Worm (Caenorhabditis elegans) whole organism, L1 larva: ENCODE measurements around the gene copb-2.

Experiments
- C04F5.9 ChIP-seq: sonication (generic microtip); optimal IDR thresholded peaks from 2 replicates; lab custom pipeline; 2016; ENCODE audit warnings: missing genetic modification characterization, missing compliant biosample characterization
- C16A3.4 ChIP-seq: fragments of 150-350 bp; optimal IDR thresholded peaks from 2 replicates; lab custom pipeline; 2014; ENCODE audit warnings: missing biosample characterization, missing genetic modification characterization
- C34B4.2 ChIP-seq: sonication (generic microtip); optimal IDR thresholded peaks from 2 replicates; lab custom pipeline; 2017; ENCODE audit warnings: mild to moderate bottlenecking, missing genetic modification characterization, missing compliant biosample characterization
- alr-1 ChIP-seq: fragments of 200-800 bp; sonication (Bioruptor generic); optimal IDR thresholded peaks from 2 replicates; lab custom pipeline; 2018; ENCODE audit warnings: borderline replicate concordance, mild to moderate bottlenecking, missing genetic modification characterization, missing compliant biosample characterization
- aly-2 ChIP-seq: fragments of 150-350 bp; optimal IDR thresholded peaks from 2 replicates; lab custom pipeline; 2014; ENCODE audit warnings: missing biosample characterization, missing genetic modification characterization
- ama-1 ChIP-seq: fragments of 150-350 bp; optimal IDR thresholded peaks from 2 replicates; lab custom pipeline; 2014
- ceh-63 ChIP-seq: fragments of 200-800 bp; sonication (Bioruptor generic); optimal IDR thresholded peaks from 2 replicates; lab custom pipeline; 2018; ENCODE audit warnings: mild to moderate bottlenecking, missing genetic modification characterization, missing compliant biosample characterization
- ceh-8 ChIP-seq: fragments of 200-800 bp; sonication (Bioruptor generic); optimal IDR thresholded peaks from 2 replicates; lab custom pipeline; 2018; ENCODE audit warnings: mild to moderate bottlenecking, missing genetic modification characterization, moderate library complexity, missing compliant biosample characterization
- ceh-82 ChIP-seq, 3 experiments: fragments of 150-350 bp in 1 of 3; sonication (generic microtip) in 2 of 3; optimal IDR thresholded peaks; 2 replicates each; lab custom pipeline; 2014 to 2017; ENCODE audit warnings: missing biosample characterization in 3 of 3, missing genetic modification characterization in 3 of 3
- ceh-88 ChIP-seq: fragments of 200-800 bp; sonication (Bioruptor generic); IDR thresholded peaks from 2 replicates; pipeline ENCODE4 v1.3.6; 2022; ENCODE audit warnings: missing genetic modification characterization, missing compliant biosample characterization
- dsc-1 ChIP-seq: sonication (generic microtip); optimal IDR thresholded peaks from 2 replicates; lab custom pipeline; 2016; ENCODE audit warnings: mild to moderate bottlenecking, missing genetic modification characterization, missing compliant biosample characterization
- efl-1 ChIP-seq, 4 experiments: fragments of 150-350 bp; optimal IDR thresholded peaks in 3 of 4; peaks in 1 of 4; 1 replicate in 1 of 4; 2 replicates in 3 of 4; lab custom pipeline; 2014; ENCODE audit warnings: missing biosample characterization in 2 of 4, missing genetic modification characterization in 2 of 4, missing genetic modification reagents in 2 of 4
- efl-3 ChIP-seq: fragments of 200-800 bp; sonication (Bioruptor generic); optimal IDR thresholded peaks from 2 replicates; lab custom pipeline; 2018; ENCODE audit warnings: mild to moderate bottlenecking, missing genetic modification characterization, missing compliant biosample characterization
- egl-13 ChIP-seq: sonication (generic microtip); optimal IDR thresholded peaks from 2 replicates; lab custom pipeline; 2016; ENCODE audit warnings: missing genotype, missing genetic modification reagents, missing genetic modification characterization, missing compliant biosample characterization
- egl-27 ChIP-seq, 2 experiments: fragments of 150-350 bp in 1 of 2; sonication (generic microtip); optimal IDR thresholded peaks; 3 replicates each; lab custom pipeline; 2017 to 2018; ENCODE audit warnings: missing biosample characterization in 2 of 2, missing genetic modification characterization in 2 of 2, missing genetic modification reagents in 2 of 2
- elt-2 ChIP-seq: sonication (generic microtip); optimal IDR thresholded peaks from 2 replicates; lab custom pipeline; 2016; ENCODE audit warnings: missing genetic modification characterization, mild to moderate bottlenecking, inconsistent platforms, missing compliant biosample characterization, missing genetic modification reagents
- ets-5 ChIP-seq: fragments of 200-800 bp; sonication (Bioruptor generic); IDR thresholded peaks from 2 replicates; pipeline ENCODE4 v1.3.6; 2022; ENCODE audit warnings: missing genetic modification characterization, missing compliant biosample characterization
- fkh-10 ChIP-seq: sonication (generic microtip); optimal IDR thresholded peaks from 2 replicates; lab custom pipeline; 2017; ENCODE audit warnings: missing biosample characterization, missing genetic modification reagents, missing genetic modification characterization
- fkh-4 ChIP-seq: sonication (generic microtip); optimal IDR thresholded peaks from 2 replicates; lab custom pipeline; 2016; ENCODE audit warnings: missing compliant biosample characterization, missing genetic modification characterization, borderline replicate concordance
- fkh-8 ChIP-seq: sonication (generic microtip); optimal IDR thresholded peaks from 2 replicates; lab custom pipeline; 2016; ENCODE audit warnings: mild to moderate bottlenecking, missing genetic modification characterization, missing compliant biosample characterization
- grh-1 ChIP-seq: fragments of 200-800 bp; sonication (Bioruptor generic); IDR thresholded peaks from 2 replicates; pipeline ENCODE4 v1.3.6; 2022; ENCODE audit warnings: missing genetic modification reagents, missing genetic modification characterization, missing compliant biosample characterization
- hlh-4 ChIP-seq: sonication (generic microtip); optimal IDR thresholded peaks from 2 replicates; lab custom pipeline; 2016; ENCODE audit warnings: mild to moderate bottlenecking, missing genetic modification characterization, missing compliant biosample characterization
- irx-1 ChIP-seq: sonication (generic microtip); optimal IDR thresholded peaks from 2 replicates; lab custom pipeline; 2016; ENCODE audit warnings: missing genetic modification characterization, missing compliant biosample characterization
- isw-1 ChIP-seq: fragments of 200-800 bp; sonication (Bioruptor generic); IDR thresholded peaks from 2 replicates; pipeline ENCODE4 v1.3.6; 2022; ENCODE audit warnings: missing genetic modification characterization, missing compliant biosample characterization
- lin-14 ChIP-seq: fragments of 200-800 bp; sonication (Bioruptor generic); optimal IDR thresholded peaks from 2 replicates; lab custom pipeline; 2018; ENCODE audit warnings: mild to moderate bottlenecking, missing genetic modification characterization, moderate library complexity, missing compliant biosample characterization
- lin-15B ChIP-seq: fragments of 150-350 bp; sonication (generic microtip); optimal IDR thresholded peaks from 3 replicates; lab custom pipeline; 2014; ENCODE audit warnings: missing biosample characterization, missing genetic modification characterization
- lir-3 ChIP-seq: sonication (generic microtip); optimal IDR thresholded peaks from 2 replicates; lab custom pipeline; 2016; ENCODE audit warnings: mild to moderate bottlenecking, missing genetic modification characterization, moderate library complexity, missing compliant biosample characterization; ENCODE audit not compliant: poor library complexity
- lsy-2 ChIP-seq, 2 experiments: fragments of 150-350 bp; optimal IDR thresholded peaks; 2 replicates each; lab custom pipeline; 2014; ENCODE audit warnings: missing biosample characterization in 2 of 2, missing genetic modification characterization in 2 of 2
- mdl-1 ChIP-seq, 2 experiments: fragments of 150-350 bp; optimal IDR thresholded peaks; 2 replicates each; lab custom pipeline; 2014 to 2017; ENCODE audit warnings: missing biosample characterization in 2 of 2, missing genetic modification characterization in 2 of 2, inconsistent platforms in 1 of 2
- mef-2 ChIP-seq: fragments of 150-350 bp; optimal IDR thresholded peaks from 2 replicates; lab custom pipeline; 2014; ENCODE audit warnings: missing biosample characterization, missing genetic modification characterization
- mep-1 ChIP-seq: fragments of 150-350 bp; optimal IDR thresholded peaks from 2 replicates; lab custom pipeline; 2014; ENCODE audit warnings: missing biosample characterization, missing genetic modification characterization
- nhr-12 ChIP-seq: sonication (generic microtip); optimal IDR thresholded peaks from 2 replicates; lab custom pipeline; 2017; ENCODE audit warnings: missing biosample characterization, missing genetic modification characterization
- nhr-237 ChIP-seq: fragments of 150-350 bp; optimal IDR thresholded peaks from 2 replicates; lab custom pipeline; 2014; ENCODE audit warnings: missing biosample characterization, missing genetic modification characterization
- nhr-28 ChIP-seq: fragments of 150-350 bp; optimal IDR thresholded peaks from 2 replicates; lab custom pipeline; 2014; ENCODE audit warnings: missing biosample characterization, missing genetic modification characterization
- nhr-47 ChIP-seq: sonication (generic microtip); optimal IDR thresholded peaks from 2 replicates; lab custom pipeline; 2016; ENCODE audit warnings: mild to moderate bottlenecking, missing genetic modification characterization, moderate library complexity, missing compliant biosample characterization
- nhr-76 ChIP-seq: sonication (generic microtip); optimal IDR thresholded peaks from 2 replicates; lab custom pipeline; 2017; ENCODE audit warnings: missing biosample characterization, missing genetic modification characterization
- nhr-90 ChIP-seq: sonication (generic microtip); optimal IDR thresholded peaks from 2 replicates; lab custom pipeline; 2016; ENCODE audit warnings: mild to moderate bottlenecking, missing genetic modification characterization, missing compliant biosample characterization; ENCODE audit not compliant: poor library complexity
- pag-3 ChIP-seq: sonication (generic microtip); optimal IDR thresholded peaks from 2 replicates; lab custom pipeline; 2017; ENCODE audit warnings: missing genetic modification characterization, mild to moderate bottlenecking, missing compliant biosample characterization, antibody characterized with exemption, borderline replicate concordance; ENCODE audit not compliant: insufficient read depth
- pax-3 ChIP-seq: fragments of 200-800 bp; sonication (Bioruptor generic); optimal IDR thresholded peaks from 2 replicates; lab custom pipeline; 2018; ENCODE audit warnings: mild to moderate bottlenecking, missing genetic modification characterization, moderate library complexity, missing compliant biosample characterization
- pqm-1 ChIP-seq: sonication (generic microtip); optimal IDR thresholded peaks from 3 replicates; lab custom pipeline; 2017; ENCODE audit warnings: missing biosample characterization, missing genetic modification characterization
- snpc-4 ChIP-seq: fragments of 150-350 bp; optimal IDR thresholded peaks from 2 replicates; lab custom pipeline; 2014; ENCODE audit warnings: missing biosample characterization, missing genetic modification characterization
- snu-23 ChIP-seq: sonication (generic microtip); optimal IDR thresholded peaks from 2 replicates; lab custom pipeline; 2016; ENCODE audit warnings: missing genetic modification characterization, missing compliant biosample characterization
- sox-4 ChIP-seq: sonication (generic microtip); optimal IDR thresholded peaks from 2 replicates; lab custom pipeline; 2016; ENCODE audit warnings: missing genetic modification characterization, missing compliant biosample characterization
- sup-37 ChIP-seq: fragments of 200-800 bp; sonication (Bioruptor generic); optimal IDR thresholded peaks from 2 replicates; lab custom pipeline; 2018; ENCODE audit warnings: mild to moderate bottlenecking, missing genetic modification characterization, missing compliant biosample characterization
- swsn-7 ChIP-seq: sonication (generic microtip); optimal IDR thresholded peaks from 2 replicates; lab custom pipeline; 2016; ENCODE audit warnings: missing genetic modification characterization, missing compliant biosample characterization
- unc-130 ChIP-seq: fragments of 150-350 bp; optimal IDR thresholded peaks from 2 replicates; lab custom pipeline; 2017; ENCODE audit warnings: missing biosample characterization, missing genetic modification characterization, inconsistent platforms
- unc-30 ChIP-seq: sonication (generic microtip); optimal IDR thresholded peaks from 2 replicates; lab custom pipeline; 2017; ENCODE audit warnings: missing biosample characterization, missing genetic modification characterization
- unc-62 ChIP-seq: fragments of 150-350 bp; optimal IDR thresholded peaks from 2 replicates; lab custom pipeline; 2014; ENCODE audit warnings: missing biosample characterization, missing genetic modification reagents, missing genetic modification characterization
- unc-86 ChIP-seq: sonication (generic microtip); optimal IDR thresholded peaks from 2 replicates; lab custom pipeline; 2016; ENCODE audit warnings: missing genetic modification characterization, missing compliant biosample characterization
- zip-4 ChIP-seq: fragments of 200-800 bp; sonication (Bioruptor generic); optimal IDR thresholded peaks from 2 replicates; lab custom pipeline; 2018; ENCODE audit warnings: mild to moderate bottlenecking, missing genetic modification characterization, moderate library complexity, missing compliant biosample characterization
- ztf-11 ChIP-seq, 2 experiments: sonication (generic microtip); optimal IDR thresholded peaks; 2 replicates each; lab custom pipeline; 2016 to 2017; ENCODE audit warnings: missing genetic modification characterization in 2 of 2, missing biosample characterization in 1 of 2, missing compliant biosample characterization in 1 of 2
- ztf-4 ChIP-seq: fragments of 150-350 bp; optimal IDR thresholded peaks from 2 replicates; lab custom pipeline; 2014; ENCODE audit warnings: missing biosample characterization, missing genetic modification characterization

copb-2 gene

ce11 chrIV:9511221-9511638 is 51.7 kb downstream of the copb-2 start:
- TF ChIP-seq snpc-4 (peak; percentile 99), lsy-2 (tag; optimal IDR thresholded peaks at IDR 0.05; lab: Kevin White, UChicago) (peak; percentile 72 to 80), pqm-1 (tag; lab: Kevin White, UChicago) (no peak), ama-1 (lab: Kevin White, UChicago) (peak; percentile 87), fkh-8 (peak; percentile 84), lin-14 (peak; percentile 89), ceh-8 (peak; percentile 85), ztf-11 (tag; optimal IDR thresholded peaks at IDR 0.05; lab: Kevin White, UChicago) (peak in 1 of 2 experiments; percentile 84), unc-130 (tag; lab: Kevin White, UChicago) (peak; percentile 7), ets-5 (GFP tag; lab: Robert Waterston, UW) (no peak), sox-4 (tag; lab: Kevin White, UChicago) (peak; percentile 63), ztf-4 (tag; lab: Kevin White, UChicago) (peak; percentile 60), unc-62 (no peak), ceh-82 (tag; optimal IDR thresholded peaks at IDR 0.05; lab: Kevin White, UChicago) (peak; percentile 84 to 87 (median 86)), nhr-12 (tag; lab: Kevin White, UChicago) (no peak), swsn-7 (tag; lab: Kevin White, UChicago) (peak; percentile 93), dsc-1 (tag; lab: Kevin White, UChicago) (peak; percentile 91), nhr-237 (tag; lab: Kevin White, UChicago) (peak; percentile 40), nhr-90 (tag; lab: Kevin White, UChicago) (peak; percentile 89), C04F5.9 (tag; lab: Kevin White, UChicago) (peak; percentile 62), ceh-88 (GFP tag; lab: Robert Waterston, UW) (no peak; the same call in 1 of the 2 replicates), mdl-1 (tag; optimal IDR thresholded peaks at IDR 0.05; lab: Kevin White, UChicago) (peak in 1 of 2 experiments; percentile 76), egl-27 (tag; optimal IDR thresholded peaks at IDR 0.05; lab: Kevin White, UChicago) (peak in 1 of 2 experiments; percentile 2), pag-3 (no peak), sup-37 (GFP tag; lab: Kevin White, UChicago) (peak; percentile 67), grh-1 (GFP tag; lab: Robert Waterston, UW) (peak; percentile 81), nhr-76 (no peak), snu-23 (GFP tag; lab: Kevin White, UChicago) (peak; percentile 92), isw-1 (peak; percentile 49), mep-1 (tag; lab: Kevin White, UChicago) (peak; percentile 74), lin-15B (tag; lab: Kevin White, UChicago) (peak; percentile 45), alr-1 (no peak), lir-3 (tag; lab: Kevin White, UChicago) (peak; percentile 55), hlh-4 (no peak), unc-30 (no peak), C34B4.2 (tag; lab: Kevin White, UChicago) (no peak), zip-4 (GFP tag; lab: Kevin White, UChicago) (peak; percentile 63), C16A3.4 (peak; percentile 65), nhr-47 (peak; percentile 95), mef-2 (tag; lab: Kevin White, UChicago) (peak; percentile 48), ceh-63 (GFP tag; lab: Kevin White, UChicago) (no peak), fkh-4 (tag; lab: Kevin White, UChicago) (peak; percentile 13), unc-86 (tag; lab: Kevin White, UChicago) (peak; percentile 82), efl-1 (optimal IDR thresholded peaks at IDR 0.05; lab: Kevin White, UChicago) (peak; percentile 73 to 78), efl-1 (GFP tag; optimal IDR thresholded peaks at IDR 0.05 in 1 of 2; lab: Kevin White, UChicago) (peak; percentile 61 to 97), efl-3 (GFP tag; lab: Kevin White, UChicago) (peak; percentile 36), pax-3 (tag; lab: Kevin White, UChicago) (peak; percentile 67), irx-1 (tag; lab: Kevin White, UChicago) (peak; percentile 85), elt-2 (no peak), aly-2 (tag; lab: Kevin White, UChicago) (peak; percentile 89), fkh-10 (GFP tag; lab: Kevin White, UChicago) (peak; percentile 29), egl-13 (tag; lab: Kevin White, UChicago) (peak; percentile 72), nhr-28 (no peak)
